Worm (Caenorhabditis elegans) whole organism, early embryonic: Measurements from ENCODE around the gene Y46C8AM.1.

Experiments
- aly-1 ChIP-seq: sonication (generic microtip); optimal IDR thresholded peaks from 2 replicates; lab custom pipeline; 2016; ENCODE audit warnings: missing genetic modification characterization, missing compliant biosample characterization
- ceh-36 ChIP-seq: sonication (generic microtip); optimal IDR thresholded peaks from 2 replicates; lab custom pipeline; 2016; ENCODE audit warnings: missing genetic modification characterization, inconsistent platforms, missing compliant biosample characterization
- hnd-1 ChIP-seq: sonication (generic microtip); optimal IDR thresholded peaks from 2 replicates; lab custom pipeline; 2016; ENCODE audit warnings: missing genetic modification characterization, missing compliant biosample characterization

DNA sequence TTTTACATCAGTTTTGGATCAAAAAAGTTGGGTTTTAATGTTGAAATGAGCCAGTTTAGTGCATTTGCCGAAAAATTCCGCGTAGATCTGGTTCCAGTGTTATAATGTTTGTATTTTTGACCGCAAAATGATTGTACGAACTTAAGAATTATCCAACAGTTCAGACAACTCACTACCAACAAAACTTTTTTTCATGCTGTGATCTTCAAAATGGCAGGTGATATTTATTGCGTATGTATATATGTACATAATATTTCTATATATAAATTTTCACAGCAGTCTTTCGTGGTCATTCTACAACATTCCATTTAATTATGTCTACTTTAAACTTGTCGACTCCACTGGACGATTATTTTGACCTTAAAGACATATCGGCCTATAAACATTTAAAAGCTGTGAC lies 47.4 kb upstream of the Y46C8AM.1 start, which contains the start of gene srz-20:
- TF ChIP-seq aly-1 (tag; lab: Kevin White, UChicago) (no peak), ceh-36 (tag; lab: Kevin White, UChicago) (no peak), hnd-1 (tag; lab: Kevin White, UChicago) (no peak)
